Fruit fly (Drosophila melanogaster) whole organism, prepupa: Measurements from ENCODE around the gene CG5913.
A peak's percentile ranks its signal among the peaks of the same experiment; 100 is the strongest.

Experiments
- Blimp-1 ChIP-seq: fragments of 200-800 bp; sonication (Bioruptor generic); optimal IDR thresholded peaks from 3 replicates; lab custom pipeline; 2017; ENCODE audit warnings: missing biosample characterization, missing genetic modification characterization, mild to moderate bottlenecking, moderate library complexity, missing genetic modification reagents
- CG10631 ChIP-seq: fragments of 200-800 bp; sonication (Bioruptor generic); optimal IDR thresholded peaks from 2 replicates; lab custom pipeline; 2016; ENCODE audit warnings: missing biosample characterization, missing genetic modification characterization
- CG10669 ChIP-seq: fragments of 200-800 bp; sonication (Bioruptor generic); optimal IDR thresholded peaks from 3 replicates; lab custom pipeline; 2018; ENCODE audit warnings: missing biosample characterization, mild to moderate bottlenecking, missing genetic modification characterization, moderate library complexity
- CG11762 ChIP-seq: fragments of 200-800 bp; sonication (Bioruptor generic); optimal IDR thresholded peaks from 3 replicates; lab custom pipeline; 2016; ENCODE audit warnings: missing biosample characterization, missing genetic modification characterization; ENCODE audit not compliant: insufficient read depth
- CG11902 ChIP-seq: fragments of 200-800 bp; sonication (Bioruptor generic); optimal IDR thresholded peaks from 3 replicates; lab custom pipeline; 2016; ENCODE audit warnings: missing biosample characterization, missing genetic modification characterization
- CG15336 ChIP-seq: fragments of 200-800 bp; sonication (Bioruptor generic); IDR thresholded peaks from 2 replicates; pipeline ENCODE4 v1.3.6; 2022; ENCODE audit warnings: missing biosample characterization, missing genetic modification characterization
- CG1621 ChIP-seq: fragments of 200-800 bp; sonication (Bioruptor generic); optimal IDR thresholded peaks from 3 replicates; lab custom pipeline; 2018; ENCODE audit warnings: missing biosample characterization, mild to moderate bottlenecking, missing genetic modification characterization
- CG16779 ChIP-seq: fragments of 200-800 bp; sonication (Bioruptor generic); optimal IDR thresholded peaks from 3 replicates; lab custom pipeline; 2017; ENCODE audit warnings: missing biosample characterization, mild to moderate bottlenecking, missing genetic modification characterization
- CG31627 ChIP-seq: fragments of 200-800 bp; sonication (Bioruptor generic); optimal IDR thresholded peaks from 3 replicates; lab custom pipeline; 2016; ENCODE audit warnings: missing biosample characterization, missing genetic modification characterization
- CG32006 ChIP-seq: fragments of 200-800 bp; sonication (Bioruptor generic); optimal IDR thresholded peaks from 3 replicates; lab custom pipeline; 2017; ENCODE audit warnings: missing biosample characterization, mild to moderate bottlenecking, missing genetic modification characterization
- CG34406 ChIP-seq: fragments of 200-800 bp; sonication (Bioruptor generic); optimal IDR thresholded peaks from 3 replicates; lab custom pipeline; 2016; ENCODE audit warnings: missing biosample characterization, missing genetic modification characterization
- CG4318 ChIP-seq: fragments of 200-800 bp; sonication (Bioruptor generic); optimal IDR thresholded peaks from 3 replicates; lab custom pipeline; 2017; ENCODE audit warnings: missing biosample characterization, mild to moderate bottlenecking, missing genetic modification characterization
- CG6163 ChIP-seq: fragments of 200-800 bp; sonication (Bioruptor generic); IDR thresholded peaks from 3 replicates; pipeline ENCODE4 v1.3.6; 2022; ENCODE audit warnings: missing biosample characterization, missing genetic modification characterization
- CG6792 ChIP-seq: fragments of 200-800 bp; sonication (Bioruptor generic); optimal IDR thresholded peaks from 3 replicates; lab custom pipeline; 2016; ENCODE audit warnings: missing biosample characterization, missing genetic modification characterization
- CG6854 ChIP-seq: fragments of 200-800 bp; sonication (Bioruptor generic); optimal IDR thresholded peaks from 2 replicates; lab custom pipeline; 2017; ENCODE audit warnings: missing biosample characterization, mild to moderate bottlenecking, missing genetic modification characterization
- CG7368 ChIP-seq: fragments of 200-800 bp; sonication (Bioruptor generic); optimal IDR thresholded peaks from 3 replicates; lab custom pipeline; 2016; ENCODE audit warnings: missing biosample characterization, missing genetic modification characterization
- CG8119 ChIP-seq: fragments of 200-800 bp; sonication (Bioruptor generic); IDR thresholded peaks from 3 replicates; pipeline ENCODE4 v1.3.6; 2022; ENCODE audit warnings: missing biosample characterization, missing genetic modification characterization
- CG8319 ChIP-seq: fragments of 200-800 bp; sonication (Bioruptor generic); optimal IDR thresholded peaks from 3 replicates; lab custom pipeline; 2016; ENCODE audit warnings: missing biosample characterization, missing genetic modification characterization
- CG8632 ChIP-seq: fragments of 200-800 bp; sonication (Bioruptor generic); optimal IDR thresholded peaks from 3 replicates; lab custom pipeline; 2016; ENCODE audit warnings: missing biosample characterization, missing genetic modification characterization
- CG9139 ChIP-seq: fragments of 200-800 bp; sonication (Bioruptor generic); optimal IDR thresholded peaks from 3 replicates; lab custom pipeline; 2017; ENCODE audit warnings: missing biosample characterization, mild to moderate bottlenecking, missing genetic modification characterization
- Eip75B ChIP-seq: fragments of 200-800 bp; sonication (Bioruptor generic); optimal IDR thresholded peaks from 3 replicates; lab custom pipeline; 2016; ENCODE audit warnings: missing biosample characterization, missing genetic modification characterization
- Eip78C ChIP-seq: fragments of 200-800 bp; sonication (Bioruptor generic); peaks from one replicate; lab custom pipeline; 2016; ENCODE audit warnings: missing biosample characterization, missing genetic modification characterization
- Eip93F ChIP-seq: fragments of 200-800 bp; sonication (Bioruptor generic); optimal IDR thresholded peaks from 2 replicates; lab custom pipeline; 2016; ENCODE audit warnings: missing biosample characterization, mild to moderate bottlenecking, missing genetic modification characterization
- Ets21C ChIP-seq: fragments of 200-800 bp; sonication (Bioruptor generic); optimal IDR thresholded peaks from 3 replicates; lab custom pipeline; 2016; ENCODE audit warnings: missing biosample characterization, missing genetic modification characterization
- Ets96B ChIP-seq: fragments of 200-800 bp; optimal IDR thresholded peaks from 2 replicates; lab custom pipeline; 2019; ENCODE audit warnings: missing biosample characterization, mild to moderate bottlenecking, missing genetic modification characterization, moderate library complexity
- Gug ChIP-seq: fragments of 200-800 bp; sonication (Bioruptor generic); IDR thresholded peaks from 2 replicates; pipeline ENCODE4 v1.3.6; 2022; ENCODE audit warnings: missing biosample characterization, missing genetic modification characterization
- Hr38 ChIP-seq: sonication (Bioruptor generic); optimal IDR thresholded peaks from 2 replicates; lab custom pipeline; 2016; ENCODE audit warnings: missing biosample characterization, missing genetic modification characterization
- Hr39 ChIP-seq: fragments of 200-800 bp; sonication (Bioruptor generic); optimal IDR thresholded peaks from 2 replicates; lab custom pipeline; 2016; ENCODE audit warnings: missing biosample characterization, missing genetic modification characterization
- Hr4 ChIP-seq: fragments of 200-800 bp; sonication (Bioruptor generic); optimal IDR thresholded peaks from 3 replicates; lab custom pipeline; 2016; ENCODE audit warnings: missing biosample characterization, missing genetic modification characterization
- Lpt ChIP-seq: fragments of 200-800 bp; sonication (Bioruptor generic); optimal IDR thresholded peaks from 3 replicates; lab custom pipeline; 2016; ENCODE audit warnings: missing biosample characterization, missing genetic modification characterization
- Met ChIP-seq: fragments of 200-800 bp; sonication (Bioruptor generic); optimal IDR thresholded peaks from 3 replicates; lab custom pipeline; 2016; ENCODE audit warnings: missing biosample characterization, missing genetic modification characterization
- OdsH ChIP-seq: fragments of 200-800 bp; sonication (Bioruptor generic); optimal IDR thresholded peaks from 3 replicates; lab custom pipeline; 2016; ENCODE audit warnings: missing biosample characterization, missing genetic modification characterization
- Smox ChIP-seq: fragments of 200-800 bp; sonication (Bioruptor generic); optimal IDR thresholded peaks from 3 replicates; lab custom pipeline; 2016; ENCODE audit warnings: missing biosample characterization, missing genetic modification characterization
- Sox102F ChIP-seq: fragments of 200-800 bp; sonication (Bioruptor generic); optimal IDR thresholded peaks from 2 replicates; lab custom pipeline; 2016; ENCODE audit warnings: missing biosample characterization, mild to moderate bottlenecking, missing genetic modification characterization
- Sox14 ChIP-seq: fragments of 200-800 bp; sonication (Bioruptor generic); optimal IDR thresholded peaks from 3 replicates; lab custom pipeline; 2016; ENCODE audit warnings: missing biosample characterization, missing genetic modification characterization
- Sox15 ChIP-seq: fragments of 200-800 bp; sonication (Bioruptor generic); optimal IDR thresholded peaks from 3 replicates; lab custom pipeline; 2016; ENCODE audit warnings: missing biosample characterization, missing genetic modification characterization
- achi ChIP-seq: fragments of 200-800 bp; sonication (Bioruptor generic); optimal IDR thresholded peaks from 3 replicates; lab custom pipeline; 2016; ENCODE audit warnings: missing biosample characterization, missing genetic modification characterization
- acj6 ChIP-seq: fragments of 200-800 bp; sonication (Bioruptor generic); optimal IDR thresholded peaks from 3 replicates; lab custom pipeline; 2016; ENCODE audit warnings: missing biosample characterization, missing genetic modification characterization
- cyc ChIP-seq: fragments of 200-800 bp; sonication (Bioruptor generic); optimal IDR thresholded peaks from 3 replicates; lab custom pipeline; 2016; ENCODE audit warnings: missing biosample characterization, missing genetic modification characterization
- dac ChIP-seq: fragments of 200-800 bp; sonication (Bioruptor generic); optimal IDR thresholded peaks from 2 replicates; lab custom pipeline; 2017; ENCODE audit warnings: missing biosample characterization, mild to moderate bottlenecking, missing genetic modification characterization
- dsx ChIP-seq: fragments of 200-800 bp; optimal IDR thresholded peaks from 3 replicates; lab custom pipeline; 2019; ENCODE audit warnings: missing biosample characterization, mild to moderate bottlenecking, missing genetic modification characterization, moderate library complexity; ENCODE audit not compliant: poor library complexity, severe bottlenecking
- eg ChIP-seq: fragments of 200-800 bp; sonication (Bioruptor generic); IDR thresholded peaks from 3 replicates; pipeline ENCODE4 v1.3.6; 2022; ENCODE audit warnings: missing biosample characterization, missing genetic modification characterization
- esn ChIP-seq: fragments of 200-800 bp; sonication (Bioruptor generic); optimal IDR thresholded peaks from 2 replicates; lab custom pipeline; 2016; ENCODE audit warnings: missing biosample characterization, mild to moderate bottlenecking, missing genetic modification characterization, moderate library complexity
- fd59A ChIP-seq: fragments of 200-800 bp; sonication (Bioruptor generic); optimal IDR thresholded peaks from 2 replicates; lab custom pipeline; 2017; ENCODE audit warnings: missing biosample characterization, mild to moderate bottlenecking, missing genetic modification characterization, missing genetic modification reagents
- fd85E ChIP-seq: fragments of 200-800 bp; sonication (Bioruptor generic); optimal IDR thresholded peaks from 3 replicates; lab custom pipeline; 2016; ENCODE audit warnings: missing biosample characterization, missing genetic modification characterization
- fkh ChIP-seq: fragments of 200-800 bp; sonication (Bioruptor generic); optimal IDR thresholded peaks from 3 replicates; lab custom pipeline; 2017; ENCODE audit warnings: missing biosample characterization, mild to moderate bottlenecking, missing genetic modification characterization, moderate library complexity
- lz ChIP-seq: fragments of 200-800 bp; sonication (Bioruptor generic); optimal IDR thresholded peaks from 3 replicates; lab custom pipeline; 2016; ENCODE audit warnings: missing biosample characterization, missing genetic modification characterization
- net ChIP-seq: fragments of 200-800 bp; sonication (Bioruptor generic); optimal IDR thresholded peaks from 3 replicates; lab custom pipeline; 2016; ENCODE audit warnings: missing biosample characterization, missing genetic modification characterization
- pdm3 ChIP-seq: fragments of 200-800 bp; sonication (Bioruptor generic); optimal IDR thresholded peaks from 3 replicates; lab custom pipeline; 2016; ENCODE audit warnings: missing biosample characterization, missing genetic modification characterization
- salr ChIP-seq, 2 experiments: fragments of 200-800 bp; sonication (Bioruptor generic); optimal IDR thresholded peaks; 3 replicates each; lab custom pipeline; 2016 to 2018; ENCODE audit warnings: missing biosample characterization in 2 of 2, missing genetic modification characterization in 2 of 2, mild to moderate bottlenecking in 1 of 2
- ss ChIP-seq, 2 experiments: fragments of 200-800 bp; sonication (Bioruptor generic); optimal IDR thresholded peaks; 2 replicates in 1 of 2; 3 replicates in 1 of 2; lab custom pipeline; 2017 to 2018; ENCODE audit warnings: mild to moderate bottlenecking in 2 of 2, missing biosample characterization in 2 of 2, missing genetic modification characterization in 2 of 2, moderate library complexity in 1 of 2
- svp ChIP-seq: fragments of 200-800 bp; sonication (Bioruptor generic); peaks from one replicate; lab custom pipeline; 2016; ENCODE audit warnings: missing biosample characterization, missing genetic modification characterization
- vri ChIP-seq: fragments of 200-800 bp; sonication (Bioruptor generic); optimal IDR thresholded peaks from 3 replicates; lab custom pipeline; 2016; ENCODE audit warnings: missing biosample characterization, mild to moderate bottlenecking, missing genetic modification characterization

CG5913 gene

DNA sequence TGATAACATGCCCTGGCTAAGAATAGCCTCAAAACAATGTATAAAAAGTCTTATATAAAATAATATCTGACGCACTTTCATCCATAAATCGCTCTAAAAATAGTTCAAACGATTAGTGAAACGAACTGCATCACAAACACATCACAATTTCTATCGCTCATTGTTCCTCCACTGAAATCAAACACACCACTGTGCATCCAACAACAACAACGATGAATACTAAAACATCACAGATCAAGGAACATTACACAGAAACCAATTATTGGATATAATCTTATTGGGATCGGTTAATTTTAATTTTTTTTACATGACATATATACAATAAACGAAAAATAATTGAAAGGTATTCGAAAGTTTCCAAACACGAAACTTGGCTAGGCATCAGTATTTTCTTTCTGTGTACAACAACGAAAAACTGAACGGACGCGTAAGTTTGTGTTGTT, 13.9 kb upstream of the CG5913 start:
- TF ChIP-seq ss (GFP tag; optimal IDR thresholded peaks at IDR 0.05; lab: Kevin White, UChicago) (no peak), Eip75B (GFP tag; lab: Kevin White, UChicago) (no peak), CG4318 (peak; percentile 58), CG1621 (tag; lab: Kevin White, UChicago) (no peak), Ets96B (no peak), fkh (GFP tag; lab: Kevin White, UChicago) (no peak), acj6 (GFP tag; lab: Kevin White, UChicago) (peak; percentile 39), CG8632 (GFP tag; lab: Kevin White, UChicago) (peak; percentile 14), dsx (peak; percentile 11), dac (GFP tag; lab: Kevin White, UChicago) (no peak), CG34406 (GFP tag; lab: Kevin White, UChicago) (no peak), Sox102F (GFP tag; lab: Kevin White, UChicago) (peak; percentile 29), CG31627 (peak; percentile 3), CG15336 (peak; percentile 83), Lpt (GFP tag; lab: Kevin White, UChicago) (peak; percentile 17), cyc (GFP tag; lab: Kevin White, UChicago) (peak; percentile 3), Ets21C (GFP tag; lab: Kevin White, UChicago) (no peak), Gug (GFP tag; lab: Robert Waterston, UW) (peak; percentile 70), Eip78C (GFP tag; lab: Kevin White, UChicago) (peak; percentile 79), pdm3 (GFP tag; lab: Kevin White, UChicago) (peak; percentile 61), CG8319 (GFP tag; lab: Kevin White, UChicago) (no peak), CG8119 (GFP tag; lab: Robert Waterston, UW) (peak; percentile 78; the same call in 2 of the 3 replicates), Smox (GFP tag; lab: Kevin White, UChicago) (peak; percentile 17), Hr4 (GFP tag; lab: Kevin White, UChicago) (peak; percentile 79), CG6163 (GFP tag; lab: Robert Waterston, UW) (no peak), fd85E (no peak), lz (GFP tag; lab: Kevin White, UChicago) (no peak), CG32006 (GFP tag; lab: Kevin White, UChicago) (peak; percentile 78), OdsH (GFP tag; lab: Kevin White, UChicago) (peak; percentile 53), svp (GFP tag; lab: Kevin White, UChicago) (peak; percentile 68), Met (GFP tag; lab: Kevin White, UChicago) (peak; percentile 22), fd59A (GFP tag; lab: Kevin White, UChicago) (no peak), CG9139 (GFP tag; lab: Kevin White, UChicago) (no peak), CG6854 (GFP tag; lab: Kevin White, UChicago) (no peak), esn (GFP tag; lab: Kevin White, UChicago) (peak; percentile 28), CG6792 (GFP tag; lab: Kevin White, UChicago) (no peak), eg (GFP tag; lab: Robert Waterston, UW) (no peak; the same call in 2 of the 3 replicates), CG10631 (GFP tag; lab: Kevin White, UChicago) (no peak), net (GFP tag; lab: Kevin White, UChicago) (peak; percentile 22), Sox14 (GFP tag; lab: Kevin White, UChicago) (peak; percentile 44), Eip93F (GFP tag; lab: Kevin White, UChicago) (no peak), CG11902 (GFP tag; lab: Kevin White, UChicago) (no peak), CG7368 (GFP tag; lab: Kevin White, UChicago) (no peak), vri (GFP tag; lab: Kevin White, UChicago) (no peak), Hr39 (GFP tag; lab: Kevin White, UChicago) (peak; percentile 36), Blimp-1 (no peak), salr (GFP tag; optimal IDR thresholded peaks at IDR 0.05; lab: Kevin White, UChicago) (peak in 1 of 2 experiments; percentile 65), Hr38 (GFP tag; lab: Kevin White, UChicago) (no peak), CG11762 (GFP tag; lab: Kevin White, UChicago) (peak; percentile 10), achi (GFP tag; lab: Kevin White, UChicago) (peak; percentile 48), CG16779 (tag; lab: Kevin White, UChicago) (no peak), CG10669 (GFP tag; lab: Kevin White, UChicago) (peak; percentile 20), Sox15 (GFP tag; lab: Kevin White, UChicago) (no peak)
